Worm (Caenorhabditis elegans) whole organism, L2 larva: ENCODE results near the gene F58A6.2.

ENCODE experiments used
- fos-1 ChIP-seq: fragments of 150-350 bp; optimal IDR thresholded peaks from 2 replicates; lab custom pipeline; 2014; ENCODE audit warnings: missing biosample characterization, missing genetic modification characterization
- nhr-12 ChIP-seq: fragments of 150-350 bp; optimal IDR thresholded peaks from 2 replicates; lab custom pipeline; 2014; ENCODE audit warnings: missing biosample characterization, missing genetic modification characterization
- unc-62 ChIP-seq: fragments of 150-350 bp; optimal IDR thresholded peaks from 2 replicates; lab custom pipeline; 2014; ENCODE audit warnings: missing biosample characterization, missing genetic modification reagents, missing genetic modification characterization

ce11 chrII:5130081-5130480 lies 6.4 kb upstream of the F58A6.2 start, which contains the start of gene lgc-56:
- TF ChIP-seq unc-62 (no peak), fos-1 (tag; lab: Kevin White, UChicago) (no peak), nhr-12 (tag; lab: Kevin White, UChicago) (no peak)
